Worm (Caenorhabditis elegans) whole organism, midembryonic: ENCODE measurements around the gene lido-17.

ENCODE experiments used
- T22C8.4 ChIP-seq: fragments of 200-800 bp; sonication (Bioruptor generic); IDR thresholded peaks from 2 replicates; pipeline ENCODE4 v1.3.6; 2022; ENCODE audit warnings: missing genetic modification characterization, missing compliant biosample characterization
- cog-1 ChIP-seq: sonication (generic microtip); optimal IDR thresholded peaks from 2 replicates; lab custom pipeline; 2016; ENCODE audit warnings: missing genetic modification characterization, missing compliant biosample characterization
- flt-1 ChIP-seq: fragments of 200-800 bp; sonication (Bioruptor generic); IDR thresholded peaks from 2 replicates; pipeline ENCODE4 v1.3.6; 2022; ENCODE audit warnings: missing genetic modification characterization, missing compliant biosample characterization
- klf-2 ChIP-seq: fragments of 200-800 bp; sonication (Bioruptor generic); conservative IDR thresholded peaks from 2 replicates; pipeline ENCODE4 v1.3.6; 2022; ENCODE audit warnings: missing genetic modification reagents, missing genetic modification characterization, missing compliant biosample characterization
- med-1 ChIP-seq: sonication (generic microtip); optimal IDR thresholded peaks from 2 replicates; lab custom pipeline; 2017; ENCODE audit warnings: missing genetic modification characterization, mild to moderate bottlenecking, missing compliant biosample characterization, antibody characterized with exemption, missing genetic modification reagents; ENCODE audit not compliant: insufficient read depth
- ref-1 ChIP-seq: fragments of 200-800 bp; sonication (Bioruptor generic); conservative IDR thresholded peaks from 2 replicates; pipeline ENCODE4 v1.3.6; 2022; ENCODE audit warnings: missing genetic modification reagents, missing genetic modification characterization, missing compliant biosample characterization
- tab-1 ChIP-seq: fragments of 200-800 bp; sonication (Bioruptor generic); IDR thresholded peaks from 2 replicates; pipeline ENCODE4 v1.3.6; 2022; ENCODE audit warnings: missing genetic modification characterization, missing compliant biosample characterization
- ztf-23 ChIP-seq: fragments of 200-800 bp; sonication (Bioruptor generic); IDR thresholded peaks from 2 replicates; pipeline ENCODE4 v1.3.6; 2022; ENCODE audit warnings: missing genetic modification reagents, missing genetic modification characterization, missing compliant biosample characterization
- ztf-29 ChIP-seq: fragments of 200-800 bp; sonication (Bioruptor generic); IDR thresholded peaks from 2 replicates; pipeline ENCODE4 v1.3.6; 2022; ENCODE audit warnings: missing genetic modification reagents, missing genetic modification characterization, missing compliant biosample characterization

lido-17 gene

DNA sequence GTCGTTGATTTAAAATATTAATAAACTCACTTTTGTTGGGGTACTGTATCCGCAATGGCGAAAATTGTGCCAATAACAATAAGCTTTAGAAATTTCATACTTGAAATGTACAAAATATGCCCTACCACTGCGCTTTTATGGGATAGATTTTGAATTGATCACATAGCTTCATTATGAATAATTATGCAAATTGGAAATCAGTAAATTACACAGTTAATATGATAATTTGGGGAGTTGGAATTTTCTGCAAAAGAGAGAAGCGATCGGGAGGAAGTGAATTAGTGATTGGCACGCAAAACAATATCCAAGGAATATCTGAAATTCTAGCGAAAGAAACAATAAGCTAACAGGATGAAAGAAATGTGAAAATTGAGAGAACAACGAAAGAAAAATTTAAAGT, 33.5 kb upstream of the lido-17 start, which contains the start of gene M176.10:
Gene M176.10, minus strand, starts transcription at position 101 of the 400 bp plus-strand sequence.
- TF ChIP-seq tab-1 (GFP tag; lab: Robert Waterston, UW): no peak
- TF ChIP-seq cog-1 (tag; lab: Kevin White, UChicago): no peak
- TF ChIP-seq ztf-29 (GFP tag; lab: Robert Waterston, UW): no peak
- no peak for TF ChIP-seq ref-1 (GFP tag; lab: Robert Waterston, UW)
- TF ChIP-seq med-1: no peak
- no peak for TF ChIP-seq klf-2 (GFP tag; lab: Robert Waterston, UW)
- TF ChIP-seq T22C8.4 (GFP tag; lab: Robert Waterston, UW): no peak
- no peak for TF ChIP-seq flt-1 (GFP tag; lab: Robert Waterston, UW)
- TF ChIP-seq ztf-23: no peak

DNA sequence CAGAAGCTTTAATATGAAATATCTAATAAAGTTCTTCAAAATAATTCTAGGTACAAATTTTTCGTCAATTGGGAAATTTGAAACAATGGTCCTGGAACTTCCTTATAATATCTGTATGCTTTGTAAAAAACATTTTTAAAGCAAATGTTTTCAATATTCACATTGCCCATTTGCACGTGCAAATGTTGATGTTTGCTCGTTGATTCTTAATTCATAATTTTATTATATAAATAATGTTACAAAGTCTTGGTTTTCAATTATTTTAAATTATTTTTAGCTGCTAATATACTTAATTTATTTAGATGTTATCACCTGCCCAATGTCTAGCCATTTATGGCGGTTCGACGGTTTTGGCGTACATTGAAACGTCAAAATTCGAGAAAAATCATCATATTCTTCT, 29.3 kb upstream of the lido-17 start, which contains the start of gene M176.11:
Gene M176.11, plus strand, starts transcription at position 301 of the 400 bp plus-strand sequence.
- no peak for TF ChIP-seq klf-2 (GFP tag; lab: Robert Waterston, UW)
- TF ChIP-seq ztf-23: no peak
- TF ChIP-seq med-1: no peak
- no peak for TF ChIP-seq flt-1 (GFP tag; lab: Robert Waterston, UW)
- TF ChIP-seq tab-1 (GFP tag; lab: Robert Waterston, UW): no peak
- no peak for TF ChIP-seq cog-1 (tag; lab: Kevin White, UChicago)
- no peak for TF ChIP-seq T22C8.4 (GFP tag; lab: Robert Waterston, UW)
- TF ChIP-seq ztf-29 (GFP tag; lab: Robert Waterston, UW): no peak
- TF ChIP-seq ref-1 (GFP tag; lab: Robert Waterston, UW): no peak

DNA sequence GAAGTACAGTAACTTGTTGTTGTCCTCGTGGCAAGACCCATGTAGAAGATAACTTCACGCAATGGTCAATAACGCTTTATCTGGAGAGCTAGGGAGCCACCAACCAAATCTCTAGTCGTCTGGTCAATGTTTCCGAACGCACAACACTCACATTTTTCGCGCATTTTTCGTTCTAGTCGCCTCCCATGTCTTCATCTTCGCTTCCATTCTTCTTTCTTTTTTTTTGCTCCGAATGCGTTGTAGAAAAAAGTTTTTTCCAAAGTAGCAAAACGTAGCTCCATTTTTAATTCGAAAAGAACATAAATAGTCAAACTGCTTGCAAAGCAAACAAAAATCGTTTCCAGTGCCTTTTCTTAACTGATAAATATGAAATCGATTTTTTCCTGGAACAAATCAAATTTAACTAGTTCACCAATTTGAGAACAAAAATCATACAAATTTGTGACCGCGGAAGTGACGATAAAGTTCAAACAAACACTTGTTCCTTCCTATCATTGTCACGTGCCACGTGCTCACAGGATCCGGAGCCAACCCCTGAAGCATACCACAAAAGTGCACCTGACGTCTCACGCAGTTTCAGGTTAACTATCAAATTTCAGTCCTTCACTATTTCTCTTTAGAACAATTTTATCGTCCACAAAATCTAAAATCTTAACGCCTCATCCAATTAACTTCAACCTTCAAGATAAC, 26.4 kb upstream of the lido-17 start:
- TF ChIP-seq klf-2 (GFP tag; lab: Robert Waterston, UW): no peak
- no peak for TF ChIP-seq tab-1 (GFP tag; lab: Robert Waterston, UW)
- no peak for TF ChIP-seq ztf-29 (GFP tag; lab: Robert Waterston, UW)
- TF ChIP-seq med-1: no peak
- TF ChIP-seq cog-1 (tag; lab: Kevin White, UChicago): no peak
- TF ChIP-seq ref-1 (GFP tag; lab: Robert Waterston, UW): no peak
- TF ChIP-seq T22C8.4 (GFP tag; lab: Robert Waterston, UW): no peak
- no peak for TF ChIP-seq flt-1 (GFP tag; lab: Robert Waterston, UW)
- TF ChIP-seq ztf-23: no peak

DNA sequence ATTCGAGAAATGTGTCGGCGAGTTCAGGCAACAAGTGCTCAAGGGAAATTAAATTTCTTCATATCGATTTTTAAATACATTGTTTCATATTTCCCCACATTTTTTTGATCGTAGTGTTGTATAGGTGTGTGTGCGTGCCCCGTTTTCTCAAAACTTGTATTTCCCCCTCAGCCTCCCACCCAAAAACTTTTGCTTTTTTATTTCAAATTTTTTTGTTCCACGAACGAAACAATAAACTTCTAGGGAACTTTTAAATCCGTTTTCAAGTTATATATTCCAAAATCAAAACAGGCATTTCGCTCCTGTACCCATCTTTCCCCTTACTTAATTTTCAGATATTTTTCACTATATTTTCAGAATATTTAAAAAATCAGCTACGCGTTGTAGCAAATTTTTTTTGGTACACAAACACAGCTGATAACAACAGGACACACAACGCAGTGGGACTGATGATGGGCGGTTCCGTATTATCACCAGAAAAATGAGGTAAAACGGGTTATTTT, 25.5 kb upstream of the lido-17 start, which contains the start of the genes M176.4 and M176.16:
Gene M176.4, plus strand, starts transcription at position 301 of the 503 bp plus-strand sequence.
Gene M176.16, plus strand, starts transcription at position 453 of the 503 bp plus-strand sequence.
- no peak for TF ChIP-seq T22C8.4 (GFP tag; lab: Robert Waterston, UW)
- TF ChIP-seq ztf-23: no peak
- TF ChIP-seq tab-1 (GFP tag; lab: Robert Waterston, UW): no peak

DNA sequence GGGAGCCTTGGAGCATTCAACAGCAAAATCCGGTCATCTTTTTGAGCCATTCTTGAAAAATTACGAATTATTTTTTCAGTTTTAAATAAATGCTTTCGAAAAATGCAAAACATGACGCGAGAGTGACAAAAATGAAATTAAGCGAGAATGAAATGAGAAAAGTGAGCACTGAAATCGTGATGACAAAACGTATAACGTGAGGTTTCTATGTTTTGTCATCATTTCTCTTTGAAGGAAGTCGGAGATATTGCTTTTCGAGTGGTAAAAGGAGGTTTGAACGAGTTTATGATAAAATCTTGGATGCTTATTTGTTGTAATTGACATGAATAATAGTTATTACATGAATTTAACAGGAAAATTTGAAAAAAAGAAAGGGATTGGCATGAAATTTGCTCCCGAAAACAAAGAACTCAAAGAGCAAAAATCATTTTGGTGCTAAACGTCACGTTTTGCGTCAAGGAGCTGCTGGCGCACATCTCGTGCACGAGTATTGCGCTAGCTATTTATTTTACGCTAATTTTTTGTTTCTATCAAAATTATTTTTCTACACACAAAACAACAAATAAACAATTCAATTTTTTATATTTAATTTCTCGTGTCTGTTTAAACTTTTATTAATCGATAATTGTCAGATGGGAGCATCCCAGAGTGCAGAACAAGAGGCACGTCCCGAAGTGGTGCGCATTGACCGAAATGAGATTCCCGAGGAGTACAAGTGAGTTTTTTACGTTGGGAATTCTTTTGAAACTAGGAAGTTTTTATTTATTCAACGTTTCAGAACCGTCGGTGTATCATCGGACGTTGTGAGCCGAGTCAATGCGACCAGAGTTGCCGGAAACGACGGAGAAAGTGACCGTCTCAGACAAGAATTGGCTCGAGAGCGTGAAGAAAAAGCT, 24.0 kb upstream of the lido-17 start, which contains the start of the genes gss-1 and chch-3:
Gene gss-1, minus strand, starts transcription at position 51 of the 896 bp plus-strand sequence.
Gene chch-3, plus strand, starts transcription at position 633 of the 896 bp plus-strand sequence.
- TF ChIP-seq ztf-29 (GFP tag; lab: Robert Waterston, UW): no peak
- no peak for TF ChIP-seq T22C8.4 (GFP tag; lab: Robert Waterston, UW)
- TF ChIP-seq cog-1 (tag; lab: Kevin White, UChicago): peak; percentile 31

DNA sequence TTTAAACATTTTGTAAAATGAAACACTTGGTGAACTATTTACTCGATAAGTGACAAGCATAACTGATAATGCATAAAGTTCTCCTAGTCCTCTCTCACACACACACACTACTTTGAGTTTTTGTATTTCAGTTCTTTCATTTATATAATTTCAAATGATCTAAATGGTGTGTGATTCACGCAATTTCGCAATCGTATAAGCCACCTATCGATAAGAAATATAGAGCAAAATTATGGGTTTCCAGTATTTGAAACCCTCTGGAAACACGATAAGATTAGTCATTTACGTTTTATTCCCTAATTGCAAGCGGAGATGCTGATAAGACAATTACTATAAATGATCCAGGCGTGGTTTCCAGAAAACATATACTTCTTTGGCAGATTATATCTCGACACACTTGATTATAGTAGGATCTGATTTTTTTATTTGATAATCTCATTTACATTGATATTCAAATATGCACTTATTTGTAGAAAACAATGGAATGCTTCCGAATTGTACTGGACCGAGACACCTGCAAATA, 19.5 kb upstream of the lido-17 start, which contains the start of gene arrd-3:
Gene arrd-3, plus strand, starts transcription at position 473 of the 523 bp plus-strand sequence.
- TF ChIP-seq T22C8.4 (GFP tag; lab: Robert Waterston, UW): no peak

DNA sequence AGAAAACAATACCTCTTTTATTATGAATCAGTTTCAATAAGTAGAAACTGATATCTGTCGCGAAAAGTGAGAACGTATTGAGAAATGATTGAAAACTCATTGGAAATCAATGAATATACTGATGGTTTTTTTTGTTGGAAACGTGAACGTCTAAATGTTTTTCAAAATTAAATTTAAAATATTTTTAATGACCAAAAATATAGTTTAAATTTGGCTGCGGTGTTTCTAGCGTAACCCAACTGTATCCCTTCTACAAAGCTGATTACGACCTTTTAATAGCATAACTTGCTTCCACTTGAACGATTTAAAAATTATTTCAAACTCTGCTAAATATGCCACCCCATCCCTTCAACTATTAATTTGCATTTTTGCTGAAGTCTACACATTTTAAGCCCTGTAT, 18.9 kb upstream of the lido-17 start, which contains the start of gene M176.9:
Gene M176.9, minus strand, starts transcription at position 101 of the 400 bp plus-strand sequence.
- TF ChIP-seq ref-1 (GFP tag; lab: Robert Waterston, UW) (no peak), cog-1 (tag; lab: Kevin White, UChicago) (no peak)

DNA sequence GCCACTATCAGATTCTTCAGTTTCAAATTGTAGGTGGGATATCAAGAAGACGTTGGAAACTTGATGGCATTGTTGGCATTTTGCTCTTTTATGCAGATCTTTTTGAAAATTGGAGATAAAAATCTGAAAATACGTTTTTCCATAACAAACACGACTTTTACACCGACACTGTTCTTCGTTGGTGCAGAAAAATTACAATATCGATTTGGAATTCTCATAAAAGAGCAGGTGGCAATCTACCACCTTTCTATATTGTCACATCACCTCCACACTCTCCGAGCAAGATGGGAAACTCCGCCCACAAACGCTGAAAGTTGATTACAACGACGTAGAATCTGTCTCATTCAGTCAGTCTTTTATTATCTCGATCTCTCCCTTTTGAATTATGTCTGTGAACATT, 14.8 kb upstream of the lido-17 start, which contains the start of gene arrd-2:
Gene arrd-2, plus strand, starts transcription at position 301 of the 400 bp plus-strand sequence.
- no peak for TF ChIP-seq ref-1 (GFP tag; lab: Robert Waterston, UW)
- no peak for TF ChIP-seq klf-2 (GFP tag; lab: Robert Waterston, UW)

DNA sequence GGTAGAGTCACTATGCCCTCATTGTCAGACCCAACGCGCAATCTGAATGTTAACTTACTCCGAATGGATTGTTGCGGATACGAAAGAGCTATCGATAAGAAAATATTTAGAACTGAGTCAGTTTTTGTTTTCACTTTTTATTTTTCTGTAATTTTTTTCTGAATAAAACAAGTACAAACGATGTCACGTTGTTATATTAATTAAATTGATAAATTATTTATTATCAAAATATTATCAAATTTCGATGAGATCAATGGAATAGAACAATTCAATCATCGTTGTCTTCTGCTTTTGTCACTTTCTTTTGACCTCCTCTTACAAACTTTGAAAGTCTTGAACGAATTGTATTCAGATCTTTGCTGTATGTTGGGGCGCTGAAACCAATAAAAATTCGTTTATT, 14.4 kb upstream of the lido-17 start, which contains the start of gene mpz-6:
Gene mpz-6, minus strand, starts transcription at position 101 of the 400 bp plus-strand sequence.
- TF ChIP-seq cog-1 (tag; lab: Kevin White, UChicago) (no peak), ztf-29 (GFP tag; lab: Robert Waterston, UW) (no peak), klf-2 (GFP tag; lab: Robert Waterston, UW) (no peak)
